In genomic region chrII:11635745-11636161, ce11 we compare ENCODE assay signal across 5 worm cellular contexts.
TF ChIP-seq lines count a peak whose summit lies in the region.

No protein-coding gene starts in this region.

TF ChIP-seq in whole organism, L1 larva, 84 proteins besides CTCF, POLR2A, EP300 and RAD21 (continues in another document):
- TF ChIP-seq ces-1 (GFP tag; optimal IDR thresholded peaks at IDR 0.05; lab: Kevin White, UChicago) (peak; percentile 55), ets-5 (GFP tag; IDR thresholded peaks at IDR 0.05; lab: Robert Waterston, UW) (no peak), aly-2 (tag; optimal IDR thresholded peaks at IDR 0.05; lab: Kevin White, UChicago) (peak; percentile 91), lsy-2 (tag; optimal IDR thresholded peaks at IDR 0.05; lab: Kevin White, UChicago) (peak; percentile 83 to 91), sptf-1 (tag; optimal IDR thresholded peaks at IDR 0.05; lab: Kevin White, UChicago) (no peak), nhr-237 (tag; optimal IDR thresholded peaks at IDR 0.05; lab: Kevin White, UChicago) (peak; percentile 79), irx-1 (tag; optimal IDR thresholded peaks at IDR 0.05; lab: Kevin White, UChicago) (peak; percentile 45), ztf-4 (tag; optimal IDR thresholded peaks at IDR 0.05; lab: Kevin White, UChicago) (peak; percentile 91), fkh-10 (GFP tag; optimal IDR thresholded peaks at IDR 0.05; lab: Kevin White, UChicago) (peak; percentile 25), nhr-90 (tag; optimal IDR thresholded peaks at IDR 0.05; lab: Kevin White, UChicago; ENCODE audit: poor library complexity) (peak; percentile 84), unc-130 (tag; optimal IDR thresholded peaks at IDR 0.05; lab: Kevin White, UChicago) (peak; percentile 54), hlh-17 (GFP tag; optimal IDR thresholded peaks at IDR 0.05; lab: Kevin White, UChicago; ENCODE audit: borderline replicate concordance) (no peak), F16B12.6 (tag; optimal IDR thresholded peaks at IDR 0.05; lab: Kevin White, UChicago) (no peak), tbx-2 (tag; optimal IDR thresholded peaks at IDR 0.05; lab: Kevin White, UChicago) (peak; percentile 89), lin-15B (tag; optimal IDR thresholded peaks at IDR 0.05; lab: Kevin White, UChicago) (no peak), swsn-7 (tag; optimal IDR thresholded peaks at IDR 0.05; lab: Kevin White, UChicago) (peak; percentile 87), nhr-20 (tag; optimal IDR thresholded peaks at IDR 0.05; lab: Kevin White, UChicago) (peak; percentile 96), snu-23 (GFP tag; optimal IDR thresholded peaks at IDR 0.05; lab: Kevin White, UChicago) (peak; percentile 94)

TF ChIP-seq in whole organism, L3 larva, 47 proteins besides CTCF, POLR2A, EP300 and RAD21 (continues in another document):
- TF ChIP-seq egl-27 (tag; optimal IDR thresholded peaks at IDR 0.05; lab: Kevin White, UChicago) (peak; percentile 88), nhr-25 (tag; optimal IDR thresholded peaks at IDR 0.05; lab: Kevin White, UChicago) (peak; percentile 98), ztf-4 (tag; optimal IDR thresholded peaks at IDR 0.05; lab: Kevin White, UChicago) (no peak), nhr-11 (tag; optimal IDR thresholded peaks at IDR 0.05; lab: Kevin White, UChicago) (peak; percentile 88), ZK546.5 (tag; optimal IDR thresholded peaks at IDR 0.05; lab: Kevin White, UChicago) (no peak), nhr-77 (tag; optimal IDR thresholded peaks at IDR 0.05; lab: Kevin White, UChicago) (peak; percentile 65), jun-1 (tag; optimal IDR thresholded peaks at IDR 0.05; lab: Kevin White, UChicago) (peak; percentile 92), nhr-67 (tag; optimal IDR thresholded peaks at IDR 0.05; lab: Kevin White, UChicago) (no peak), ceh-16 (tag; optimal IDR thresholded peaks at IDR 0.05; lab: Kevin White, UChicago) (no peak), hmg-11 (tag; optimal IDR thresholded peaks at IDR 0.05; lab: Kevin White, UChicago) (peak; percentile 20), aly-2 (tag; optimal IDR thresholded peaks at IDR 0.05; lab: Kevin White, UChicago) (no peak), nhr-12 (tag; optimal IDR thresholded peaks at IDR 0.05; lab: Kevin White, UChicago) (no peak), ceh-28 (tag; optimal IDR thresholded peaks at IDR 0.05; lab: Kevin White, UChicago) (peak; percentile 91), ama-1 (optimal IDR thresholded peaks at IDR 0.05; lab: Kevin White, UChicago) (peak; percentile 97), nhr-76 (tag; optimal IDR thresholded peaks at IDR 0.05; lab: Kevin White, UChicago) (no peak), ztf-11 (tag; optimal IDR thresholded peaks at IDR 0.05; lab: Kevin White, UChicago) (no peak), nhr-43 (tag; optimal IDR thresholded peaks at IDR 0.05; lab: Kevin White, UChicago; ENCODE audit: poor library complexity, severe bottlenecking) (peak; percentile 76), nfya-1 (tag; optimal IDR thresholded peaks at IDR 0.05; lab: Kevin White, UChicago; ENCODE audit: insufficient read depth) (peak; percentile 85), elt-3 (tag; optimal IDR thresholded peaks at IDR 0.05; lab: Kevin White, UChicago) (peak in 1 of 3 experiments; percentile 88)

TF ChIP-seq in whole organism, early embryonic, 17 proteins besides CTCF, POLR2A, EP300 and RAD21:
- TF ChIP-seq ceh-36 (tag; optimal IDR thresholded peaks at IDR 0.05; lab: Kevin White, UChicago): peak; percentile 35
- no peak for TF ChIP-seq hnd-1 (tag; optimal IDR thresholded peaks at IDR 0.05; lab: Kevin White, UChicago)
- peak; percentile 7 for TF ChIP-seq ets-7 (tag; optimal IDR thresholded peaks at IDR 0.05; lab: Kevin White, UChicago)
- no peak for TF ChIP-seq tra-4 (tag; optimal IDR thresholded peaks at IDR 0.05; lab: Kevin White, UChicago)
- peak; percentile 74 for TF ChIP-seq hmg-4 (GFP tag; optimal IDR thresholded peaks at IDR 0.05; lab: Kevin White, UChicago)
- no peak for TF ChIP-seq aly-1 (tag; optimal IDR thresholded peaks at IDR 0.05; lab: Kevin White, UChicago)
- TF ChIP-seq flt-1 (GFP tag; IDR thresholded peaks at IDR 0.05; lab: Robert Waterston, UW): 0 out of 2 replicates have a peak, but pooled peaks have one; percentile 10
- peak; percentile 90 for TF ChIP-seq ama-1 (optimal IDR thresholded peaks at IDR 0.05; lab: Kevin White, UChicago)
- peak; percentile 37 for TF ChIP-seq F13C5.2 (tag; optimal IDR thresholded peaks at IDR 0.05; lab: Kevin White, UChicago)
- TF ChIP-seq scrt-1 (GFP tag; IDR thresholded peaks at IDR 0.05; lab: Robert Waterston, UW): 0 out of 2 replicates have a peak, but pooled peaks have one; percentile 40

TF ChIP-seq in whole organism, midembryonic, 9 proteins besides CTCF, POLR2A, EP300 and RAD21:
- TF ChIP-seq flt-1 (GFP tag; IDR thresholded peaks at IDR 0.05; lab: Robert Waterston, UW): peak; percentile 49; the same call in 1 of the 2 replicates
- TF ChIP-seq med-1 (GFP tag; optimal IDR thresholded peaks at IDR 0.05; lab: Kevin White, UChicago; ENCODE audit: insufficient read depth): no peak
- TF ChIP-seq ref-1 (GFP tag; conservative IDR thresholded peaks at IDR 0.05; lab: Robert Waterston, UW): no peak
- TF ChIP-seq ztf-23 (GFP tag; IDR thresholded peaks at IDR 0.05; lab: Robert Waterston, UW): peak; percentile 64; the same call in 1 of the 2 replicates
- peak; percentile 75 for TF ChIP-seq T22C8.4 (GFP tag; IDR thresholded peaks at IDR 0.05; lab: Robert Waterston, UW)
- peak; percentile 31 for TF ChIP-seq cog-1 (tag; optimal IDR thresholded peaks at IDR 0.05; lab: Kevin White, UChicago)
- TF ChIP-seq klf-2 (GFP tag; conservative IDR thresholded peaks at IDR 0.05; lab: Robert Waterston, UW): no peak
- TF ChIP-seq tab-1 (GFP tag; IDR thresholded peaks at IDR 0.05; lab: Robert Waterston, UW): 0 out of 2 replicates have a peak, but pooled peaks have one; percentile 41
- no peak; the same call in 1 of the 2 replicates for TF ChIP-seq ztf-29 (GFP tag; IDR thresholded peaks at IDR 0.05; lab: Robert Waterston, UW)

TF ChIP-seq in whole organism, young adult, 124 proteins besides CTCF, POLR2A, EP300 and RAD21 (continues in another document):
- TF ChIP-seq somi-1 (GFP tag; optimal IDR thresholded peaks at IDR 0.05; lab: Kevin White, UChicago) (peak; percentile 77), mxl-1 (tag; optimal IDR thresholded peaks at IDR 0.05; lab: Kevin White, UChicago) (no peak), tbp1 (GFP tag; optimal IDR thresholded peaks at IDR 0.05; lab: Kevin White, UChicago) (peak; percentile 31), repo-1 (tag; optimal IDR thresholded peaks at IDR 0.05; lab: Kevin White, UChicago) (peak; percentile 37), nhr-120 (GFP tag; IDR thresholded peaks at IDR 0.05; lab: Robert Waterston, UW) (no peak), mcd-1 (GFP tag; IDR thresholded peaks at IDR 0.05; lab: Robert Waterston, UW) (peak; percentile 49; the same call in 1 of the 2 replicates), lir-1 (GFP tag; conservative IDR thresholded peaks at IDR 0.05; lab: Robert Waterston, UW) (no peak), unc-62 (GFP tag; optimal IDR thresholded peaks at IDR 0.05; lab: Kevin White, UChicago) (peak; percentile 70), aptf-2 (GFP tag; conservative IDR thresholded peaks at IDR 0.05; lab: Robert Waterston, UW) (no peak), lin-54 (GFP tag; optimal IDR thresholded peaks at IDR 0.05; lab: Kevin White, UChicago) (peak; percentile 33), mel-28 (tag; optimal IDR thresholded peaks at IDR 0.05; lab: Kevin White, UChicago; ENCODE audit: borderline replicate concordance) (no peak), zfh-2 (GFP tag; conservative IDR thresholded peaks at IDR 0.05; lab: Robert Waterston, UW) (peak; percentile 64), D2030.7 (GFP tag; IDR thresholded peaks at IDR 0.05; lab: Robert Waterston, UW) (no peak), F52B5.7 (tag; optimal IDR thresholded peaks at IDR 0.05; lab: Kevin White, UChicago) (peak; percentile 54), ceh-79 (tag; optimal IDR thresholded peaks at IDR 0.05; lab: Kevin White, UChicago) (no peak), hmg-1.2 (GFP tag; IDR thresholded peaks at IDR 0.05; lab: Robert Waterston, UW) (peak; percentile 58), attf-5 (GFP tag; optimal IDR thresholded peaks at IDR 0.05; lab: Kevin White, UChicago) (peak; percentile 16), bed-2 (GFP tag; IDR thresholded peaks at IDR 0.05; lab: Robert Waterston, UW) (no peak), B0019.2 (GFP tag; conservative IDR thresholded peaks at IDR 0.05; lab: Robert Waterston, UW) (no peak), F57C9.4 (tag; optimal IDR thresholded peaks at IDR 0.05; lab: Kevin White, UChicago) (no peak), ama-1 (optimal IDR thresholded peaks at IDR 0.05; lab: Kevin White, UChicago) (peak; percentile 93), ama-1 (GFP tag; optimal IDR thresholded peaks at IDR 0.05; lab: Kevin White, UChicago) (peak in 1 of 2 experiments; percentile 33), ceh-40 (GFP tag; IDR thresholded peaks at IDR 0.05; lab: Robert Waterston, UW) (no peak), nhr-80 (tag; optimal IDR thresholded peaks at IDR 0.05; lab: Kevin White, UChicago) (peak; percentile 30), atf-7 (tag; optimal IDR thresholded peaks at IDR 0.05; lab: Kevin White, UChicago) (peak; percentile 58), K12H6.12 (tag; optimal IDR thresholded peaks at IDR 0.05; lab: Kevin White, UChicago) (peak; percentile 39), sdz-38 (tag; optimal IDR thresholded peaks at IDR 0.05; lab: Kevin White, UChicago) (no peak), egrh-3 (GFP tag; IDR thresholded peaks at IDR 0.05; lab: Robert Waterston, UW) (no peak), lin-35 (GFP tag; optimal IDR thresholded peaks at IDR 0.05; lab: Kevin White, UChicago) (peak in 1 of 3 experiments; percentile 46), ztf-6 (GFP tag; IDR thresholded peaks at IDR 0.05; lab: Robert Waterston, UW) (no peak), Y56A3A.18 (GFP tag; IDR thresholded peaks at IDR 0.05; lab: Robert Waterston, UW) (0 out of 2 replicates have a peak, but pooled peaks have one; percentile 6), rec-8 (tag; optimal IDR thresholded peaks at IDR 0.05; lab: Kevin White, UChicago) (no peak), madf-10 (tag; optimal IDR thresholded peaks at IDR 0.05; lab: Kevin White, UChicago) (peak; percentile 26), akir-1 (GFP tag; optimal IDR thresholded peaks at IDR 0.05; lab: Kevin White, UChicago) (no peak), B0035.1 (tag; optimal IDR thresholded peaks at IDR 0.05; lab: Kevin White, UChicago) (no peak), Y53F4B.3 (GFP tag; IDR thresholded peaks at IDR 0.05; lab: Robert Waterston, UW) (no peak), let-607 (tag; optimal IDR thresholded peaks at IDR 0.05; lab: Kevin White, UChicago) (peak in 1 of 2 experiments; percentile 76), ztf-26 (tag; optimal IDR thresholded peaks at IDR 0.05; lab: Kevin White, UChicago) (peak; percentile 75), Y53G8AR.9 (GFP tag; conservative IDR thresholded peaks at IDR 0.05; lab: Robert Waterston, UW) (no peak), chd-7 (tag; optimal IDR thresholded peaks at IDR 0.05; lab: Kevin White, UChicago) (peak; percentile 66), snpc-1.1 (tag; optimal IDR thresholded peaks at IDR 0.05; lab: Kevin White, UChicago; ENCODE audit: insufficient read depth) (no peak)

Comparison
In these comparisons a context has a peak if more than half of its experiments do, and no peak if none do; other contexts are left out.
1. Of the 8 proteins assayed by ChIP-seq in both whole organism, young adult and whole organism, L1 larva: peak only in whole organism, young adult: unc-62; only in whole organism, L1 larva: dpl-1, efl-1, nhr-90 and unc-130; in both: ama-1; in neither: 0; mixed calls (peak in some experiments, not most) for 2.